Fruit fly (Drosophila melanogaster) whole organism, embryonic: Measurements from ENCODE around the gene Fgop2.
A peak's percentile ranks its signal among the peaks of the same experiment; 100 is the strongest.

Source experiments
- Blimp-1 ChIP-seq: fragments of 200-800 bp; sonication (Bioruptor generic); optimal IDR thresholded peaks from 3 replicates; lab custom pipeline; 2018; ENCODE audit warnings: missing biosample characterization, missing genetic modification characterization, mild to moderate bottlenecking, moderate library complexity, missing genetic modification reagents
- C15 ChIP-seq: fragments of 200-800 bp; sonication (Bioruptor generic); IDR thresholded peaks from 3 replicates; pipeline ENCODE4 v1.3.6; 2022; ENCODE audit warnings: missing biosample characterization, missing genetic modification characterization
- CG10209 ChIP-seq: fragments of 200-800 bp; sonication (Bioruptor generic); optimal IDR thresholded peaks from 3 replicates; lab custom pipeline; 2017; ENCODE audit warnings: missing biosample characterization, mild to moderate bottlenecking, missing genetic modification characterization, missing genetic modification reagents
- CG1024 ChIP-seq: fragments of 200-800 bp; sonication (Bioruptor generic); IDR thresholded peaks from 2 replicates; pipeline ENCODE4 v1.3.6; 2022; ENCODE audit warnings: missing biosample characterization, missing genetic modification characterization
- CG10267 ChIP-seq: fragments of 200-800 bp; sonication (Bioruptor generic); optimal IDR thresholded peaks from 2 replicates; lab custom pipeline; 2018; ENCODE audit warnings: missing biosample characterization, mild to moderate bottlenecking, missing genetic modification characterization, moderate library complexity
- CG10274 ChIP-seq: fragments of 200-800 bp; sonication (Bioruptor generic); optimal IDR thresholded peaks from 3 replicates; lab custom pipeline; 2017; ENCODE audit warnings: missing biosample characterization, mild to moderate bottlenecking, missing genetic modification characterization
- CG11456 ChIP-seq: fragments of 200-800 bp; sonication (Bioruptor generic); IDR thresholded peaks from 3 replicates; pipeline ENCODE4 v1.3.6; 2022; ENCODE audit warnings: missing biosample characterization, missing genetic modification characterization
- CG12219 ChIP-seq: fragments of 200-800 bp; sonication (Bioruptor generic); optimal IDR thresholded peaks from 3 replicates; lab custom pipeline; 2018; ENCODE audit warnings: missing biosample characterization, mild to moderate bottlenecking, missing genetic modification characterization
- CG12744 ChIP-seq: fragments of 200-800 bp; sonication (Bioruptor generic); optimal IDR thresholded peaks from 2 replicates; lab custom pipeline; 2016; ENCODE audit warnings: missing biosample characterization, missing genetic modification characterization
- CG14014 ChIP-seq: fragments of 200-800 bp; sonication (Bioruptor generic); IDR thresholded peaks from 2 replicates; pipeline ENCODE4 v1.3.6; 2022; ENCODE audit warnings: missing biosample characterization, missing genetic modification characterization
- CG17361 ChIP-seq: fragments of 200-800 bp; sonication (Bioruptor generic); IDR thresholded peaks from 3 replicates; pipeline ENCODE4 v1.3.6; 2022; ENCODE audit warnings: missing biosample characterization, missing genetic modification characterization
- CG17385 ChIP-seq: fragments of 200-800 bp; sonication (Bioruptor generic); optimal IDR thresholded peaks from 3 replicates; lab custom pipeline; 2018; ENCODE audit warnings: missing biosample characterization, mild to moderate bottlenecking, missing genetic modification characterization
- CG17829 ChIP-seq: fragments of 200-800 bp; optimal IDR thresholded peaks from 2 replicates; lab custom pipeline; 2019; ENCODE audit warnings: missing biosample characterization, mild to moderate bottlenecking, missing genetic modification characterization, moderate library complexity
- CG18262 ChIP-seq: fragments of 200-800 bp; optimal IDR thresholded peaks from 3 replicates; lab custom pipeline; 2019; ENCODE audit warnings: missing biosample characterization, mild to moderate bottlenecking, missing genetic modification characterization, moderate library complexity
- CG2875 ChIP-seq: fragments of 200-800 bp; sonication (Bioruptor generic); optimal IDR thresholded peaks from 2 replicates; lab custom pipeline; 2017; ENCODE audit warnings: missing biosample characterization, mild to moderate bottlenecking, missing genetic modification characterization, missing genetic modification reagents
- CG30020 ChIP-seq: fragments of 200-800 bp; optimal IDR thresholded peaks from 2 replicates; lab custom pipeline; 2019; ENCODE audit warnings: missing biosample characterization, mild to moderate bottlenecking, missing genetic modification characterization, moderate library complexity
- CG34422 ChIP-seq: fragments of 200-800 bp; sonication (Bioruptor generic); IDR thresholded peaks from 3 replicates; pipeline ENCODE4 v1.3.6; 2022; ENCODE audit warnings: missing biosample characterization, missing genetic modification characterization
- CG4424 ChIP-seq: fragments of 200-800 bp; sonication (Bioruptor generic); optimal IDR thresholded peaks from 3 replicates; lab custom pipeline; 2016; ENCODE audit warnings: missing biosample characterization, missing genetic modification characterization
- CG4707 ChIP-seq: fragments of 200-800 bp; sonication (Bioruptor generic); optimal IDR thresholded peaks from 2 replicates; lab custom pipeline; 2018; ENCODE audit warnings: missing biosample characterization, mild to moderate bottlenecking, missing genetic modification characterization, moderate library complexity
- CG5180 ChIP-seq: fragments of 200-800 bp; sonication (Bioruptor generic); optimal IDR thresholded peaks from 3 replicates; lab custom pipeline; 2017; ENCODE audit warnings: missing biosample characterization, missing genetic modification characterization, mild to moderate bottlenecking, moderate library complexity, missing genetic modification reagents
- CG6791 ChIP-seq: fragments of 200-800 bp; sonication (Bioruptor generic); IDR thresholded peaks from 3 replicates; pipeline ENCODE4 v1.3.6; 2022; ENCODE audit warnings: missing biosample characterization, missing genetic modification characterization; ENCODE audit not compliant: partially characterized antibody
- CG7271 ChIP-seq: fragments of 200-800 bp; sonication (Bioruptor generic); optimal IDR thresholded peaks from 2 replicates; lab custom pipeline; 2018; ENCODE audit warnings: missing biosample characterization, mild to moderate bottlenecking, missing genetic modification characterization, moderate library complexity
- CG8388 ChIP-seq: fragments of 200-800 bp; sonication (Bioruptor generic); optimal IDR thresholded peaks from 2 replicates; lab custom pipeline; 2019; ENCODE audit warnings: missing biosample characterization, mild to moderate bottlenecking, missing genetic modification characterization, moderate library complexity
- CG8765 ChIP-seq: fragments of 200-800 bp; sonication (Bioruptor generic); IDR thresholded peaks from 2 replicates; pipeline ENCODE4 v1.3.6; 2022; ENCODE audit warnings: missing biosample characterization, missing genetic modification characterization
- D19B ChIP-seq: fragments of 200-800 bp; sonication (Bioruptor generic); optimal IDR thresholded peaks from 2 replicates; lab custom pipeline; 2017; ENCODE audit warnings: missing biosample characterization, mild to moderate bottlenecking, missing genetic modification characterization
- Dfd ChIP-seq, 2 experiments: fragments of >200 bp; optimal IDR thresholded peaks; 2 replicates each; lab custom pipeline; 2017; ENCODE audit warnings: missing biosample characterization in 2 of 2, missing genetic modification characterization in 2 of 2
- Lhr ChIP-seq: fragments of 200-800 bp; sonication (Bioruptor generic); optimal IDR thresholded peaks from 3 replicates; lab custom pipeline; 2017; ENCODE audit warnings: mild to moderate bottlenecking, missing biosample characterization, missing genetic modification reagents, missing genetic modification characterization
- Mes4 ChIP-seq: fragments of 200-800 bp; sonication (Bioruptor generic); optimal IDR thresholded peaks from 2 replicates; lab custom pipeline; 2016; ENCODE audit warnings: missing biosample characterization, missing genetic modification characterization
- Nf-YA ChIP-seq: fragments of 200-800 bp; sonication (Bioruptor generic); IDR thresholded peaks from 2 replicates; pipeline ENCODE4 v1.3.6; 2022; ENCODE audit warnings: missing biosample characterization, missing genetic modification characterization
- Nf-YB ChIP-seq: fragments of 200-800 bp; sonication (Bioruptor generic); optimal IDR thresholded peaks from 3 replicates; lab custom pipeline; 2019; ENCODE audit warnings: missing biosample characterization, mild to moderate bottlenecking, missing genetic modification characterization, moderate library complexity
- NfI ChIP-seq: fragments of 200-800 bp; sonication (Bioruptor generic); optimal IDR thresholded peaks from 3 replicates; lab custom pipeline; 2018; ENCODE audit warnings: missing biosample characterization, mild to moderate bottlenecking, missing genetic modification characterization, moderate library complexity
- Side ChIP-seq: fragments of 200-800 bp; sonication (Bioruptor generic); optimal IDR thresholded peaks from 2 replicates; lab custom pipeline; 2016; ENCODE audit warnings: missing biosample characterization, missing genetic modification characterization
- Vsx1 ChIP-seq: fragments of 200-800 bp; sonication (Bioruptor generic); optimal IDR thresholded peaks from 2 replicates; lab custom pipeline; 2017; ENCODE audit warnings: missing biosample characterization, mild to moderate bottlenecking, missing genetic modification characterization, missing genetic modification reagents
- cwo ChIP-seq: fragments of 200-800 bp; sonication (Bioruptor generic); optimal IDR thresholded peaks from 3 replicates; lab custom pipeline; 2017; ENCODE audit warnings: missing biosample characterization, missing genetic modification characterization, mild to moderate bottlenecking, moderate library complexity, missing genetic modification reagents
- dimm ChIP-seq: fragments of 200-800 bp; sonication (Bioruptor generic); IDR thresholded peaks from 2 replicates; pipeline ENCODE4 v1.3.6; 2022; ENCODE audit warnings: missing biosample characterization, missing genetic modification characterization
- disco-r ChIP-seq: fragments of 200-800 bp; sonication (Bioruptor generic); optimal IDR thresholded peaks from 2 replicates; lab custom pipeline; 2016; ENCODE audit warnings: missing biosample characterization, missing genetic modification characterization
- emc ChIP-seq: fragments of 200-800 bp; sonication (Bioruptor generic); optimal IDR thresholded peaks from 2 replicates; lab custom pipeline; 2016; ENCODE audit warnings: missing biosample characterization, missing genetic modification characterization
- fd3F ChIP-seq: fragments of 200-800 bp; sonication (Bioruptor generic); optimal IDR thresholded peaks from 2 replicates; lab custom pipeline; 2018; ENCODE audit warnings: missing biosample characterization, mild to moderate bottlenecking, missing genetic modification characterization, moderate library complexity
- gcm2 ChIP-seq: fragments of 200-800 bp; sonication (Bioruptor generic); optimal IDR thresholded peaks from 2 replicates; lab custom pipeline; 2016; ENCODE audit warnings: missing biosample characterization, missing genetic modification characterization
- insv ChIP-seq, 2 experiments: fragments of 200-800 bp; sonication (Bioruptor generic); optimal IDR thresholded peaks; 3 replicates each; lab custom pipeline; 2016 to 2018; ENCODE audit warnings: missing biosample characterization in 2 of 2, missing genetic modification characterization in 2 of 2
- klu ChIP-seq: fragments of 200-800 bp; sonication (Bioruptor generic); IDR thresholded peaks from 2 replicates; pipeline ENCODE4 v1.3.6; 2022; ENCODE audit warnings: missing biosample characterization, missing genetic modification characterization
- nerfin-1 ChIP-seq: fragments of 200-800 bp; sonication (Bioruptor generic); optimal IDR thresholded peaks from 3 replicates; lab custom pipeline; 2019; ENCODE audit warnings: missing biosample characterization, mild to moderate bottlenecking, missing genetic modification characterization, moderate library complexity
- pnt ChIP-seq: fragments of 200-800 bp; sonication (Bioruptor generic); optimal IDR thresholded peaks from 3 replicates; lab custom pipeline; 2016; ENCODE audit warnings: missing biosample characterization, missing genetic modification characterization
- psq ChIP-seq: fragments of 200-800 bp; sonication (Bioruptor generic); optimal IDR thresholded peaks from 2 replicates; lab custom pipeline; 2017; ENCODE audit warnings: missing biosample characterization, missing genetic modification characterization
- pzg ChIP-seq: fragments of 200-800 bp; sonication (Bioruptor generic); optimal IDR thresholded peaks from 3 replicates; lab custom pipeline; 2018; ENCODE audit warnings: missing biosample characterization, mild to moderate bottlenecking, missing genetic modification characterization, moderate library complexity
- sc ChIP-seq, 3 experiments: fragments of >200 bp in 2 of 3; fragments of 200-800 bp in 1 of 3; sonication (Bioruptor generic) in 1 of 3; optimal IDR thresholded peaks; 2 replicates in 2 of 3; 3 replicates in 1 of 3; lab custom pipeline; 2017; ENCODE audit warnings: mild to moderate bottlenecking in 1 of 3, missing biosample characterization in 1 of 3, missing genetic modification characterization in 1 of 3, missing genetic modification reagents in 1 of 3
- shn ChIP-seq: fragments of 200-800 bp; sonication (Bioruptor generic); optimal IDR thresholded peaks from 3 replicates; lab custom pipeline; 2016; ENCODE audit warnings: missing biosample characterization, missing genetic modification characterization
- sima ChIP-seq: fragments of 200-800 bp; sonication (Bioruptor generic); optimal IDR thresholded peaks from 2 replicates; lab custom pipeline; 2016; ENCODE audit warnings: missing biosample characterization, missing genetic modification characterization
- sug ChIP-seq: fragments of 200-800 bp; optimal IDR thresholded peaks from 2 replicates; lab custom pipeline; 2019; ENCODE audit warnings: missing biosample characterization, mild to moderate bottlenecking, missing genetic modification characterization, moderate library complexity
- tx ChIP-seq: fragments of 200-800 bp; sonication (Bioruptor generic); optimal IDR thresholded peaks from 2 replicates; lab custom pipeline; 2016; ENCODE audit warnings: missing biosample characterization, missing genetic modification characterization

Fgop2 gene

dm6 chr2L:6950096-6950495, 5.0 kb upstream of the Fgop2 start, which contains the start of the genes Gas41 and SA1 (continued):
- no peak for TF ChIP-seq klu (GFP tag; lab: Robert Waterston, UW)
- no peak for TF ChIP-seq NfI
- no peak for TF ChIP-seq CG11456 (GFP tag; lab: Robert Waterston, UW)
- no peak for TF ChIP-seq gcm2
- peak; percentile 24 for TF ChIP-seq shn (GFP tag; lab: Kevin White, UChicago)
- peak; percentile 95 for TF ChIP-seq CG17361 (GFP tag; lab: Robert Waterston, UW)
- peak; percentile 46 for TF ChIP-seq tx (GFP tag; lab: Kevin White, UChicago)
- TF ChIP-seq CG7271 (tag; lab: Kevin White, UChicago): peak; percentile 93
- TF ChIP-seq CG10274 (GFP tag; lab: Kevin White, UChicago): no peak
- TF ChIP-seq pnt (GFP tag; lab: Kevin White, UChicago): peak; percentile 48
- peak; percentile 60 for TF ChIP-seq CG2875 (GFP tag; lab: Kevin White, UChicago)
- TF ChIP-seq sug (tag; lab: Kevin White, UChicago): peak; percentile 68
- no peak for TF ChIP-seq Nf-YB (GFP tag; lab: Kevin White, UChicago)
- no peak for TF ChIP-seq fd3F (GFP tag; lab: Kevin White, UChicago)
- TF ChIP-seq nerfin-1 (tag; lab: Kevin White, UChicago): peak; percentile 85
- no peak for TF ChIP-seq Nf-YA
- TF ChIP-seq CG12744 (GFP tag; lab: Kevin White, UChicago): peak; percentile 22
- TF ChIP-seq CG4707 (GFP tag; lab: Kevin White, UChicago): peak; percentile 52
- TF ChIP-seq Vsx1 (GFP tag; lab: Kevin White, UChicago): no peak
- peak; percentile 97 for TF ChIP-seq CG17829 (tag; lab: Kevin White, UChicago)
- no peak for TF ChIP-seq sima (GFP tag; lab: Kevin White, UChicago)
- peak; percentile 72 for TF ChIP-seq cwo
- no peak for TF ChIP-seq Blimp-1 (GFP tag; lab: Kevin White, UChicago)
- peak; percentile 95 for TF ChIP-seq CG14014
- TF ChIP-seq psq (GFP tag; lab: Kevin White, UChicago): peak; percentile 12
- TF ChIP-seq emc (GFP tag; lab: Kevin White, UChicago): no peak
- TF ChIP-seq CG30020 (tag; lab: Kevin White, UChicago): peak; percentile 81
- TF ChIP-seq dimm (GFP tag; lab: Robert Waterston, UW): peak; percentile 7; the same call in 1 of the 2 replicates
- TF ChIP-seq CG4424 (GFP tag; lab: Kevin White, UChicago): peak; percentile 89
- TF ChIP-seq CG5180 (GFP tag; lab: Kevin White, UChicago): no peak
- TF ChIP-seq CG1024 (GFP tag; lab: Robert Waterston, UW): no peak
- TF ChIP-seq disco-r (GFP tag; lab: Kevin White, UChicago): peak; percentile 30
- peak; percentile 93 for TF ChIP-seq CG8388 (GFP tag; lab: Kevin White, UChicago)
- peak; percentile 70 for TF ChIP-seq CG6791 (GFP tag; lab: Robert Waterston, UW)
- peak; percentile 78 for TF ChIP-seq CG10209 (GFP tag; lab: Kevin White, UChicago)
- TF ChIP-seq CG12219: peak; percentile 69
- TF ChIP-seq Dfd (GFP tag; optimal IDR thresholded peaks at IDR 0.05; lab: Kevin White, UChicago): no peak
- TF ChIP-seq CG17385: peak; percentile 99
- no peak for TF ChIP-seq insv (GFP tag; optimal IDR thresholded peaks at IDR 0.05; lab: Kevin White, UChicago)
- peak; percentile 65; the same call in 1 of the 3 replicates for TF ChIP-seq C15
- TF ChIP-seq sc (optimal IDR thresholded peaks at IDR 0.05; lab: Kevin White, UChicago): no peak
- peak; percentile 84 for TF ChIP-seq sc (GFP tag; optimal IDR thresholded peaks at IDR 0.05; lab: Kevin White, UChicago)
- peak; percentile 92 for TF ChIP-seq CG18262
- peak; percentile 48 for TF ChIP-seq D19B (GFP tag; lab: Kevin White, UChicago)
- TF ChIP-seq Mes4 (GFP tag; lab: Kevin White, UChicago): no peak
- peak; percentile 67 for TF ChIP-seq CG8765
- TF ChIP-seq CG34422 (GFP tag; lab: Robert Waterston, UW): peak; percentile 95
- peak; percentile 28 for TF ChIP-seq Side
- TF ChIP-seq Lhr (GFP tag; lab: Kevin White, UChicago): peak; percentile 1
- peak; percentile 83 for TF ChIP-seq CG10267 (tag; lab: Kevin White, UChicago)
- peak; percentile 56 for TF ChIP-seq pzg (GFP tag; lab: Kevin White, UChicago)
